Fruit fly (Drosophila melanogaster): ENCODE measurements around the gene Hel89B.
A peak's percentile ranks its signal among the peaks of the same experiment; 100 is the strongest.

Gene Hel89B

DNA sequence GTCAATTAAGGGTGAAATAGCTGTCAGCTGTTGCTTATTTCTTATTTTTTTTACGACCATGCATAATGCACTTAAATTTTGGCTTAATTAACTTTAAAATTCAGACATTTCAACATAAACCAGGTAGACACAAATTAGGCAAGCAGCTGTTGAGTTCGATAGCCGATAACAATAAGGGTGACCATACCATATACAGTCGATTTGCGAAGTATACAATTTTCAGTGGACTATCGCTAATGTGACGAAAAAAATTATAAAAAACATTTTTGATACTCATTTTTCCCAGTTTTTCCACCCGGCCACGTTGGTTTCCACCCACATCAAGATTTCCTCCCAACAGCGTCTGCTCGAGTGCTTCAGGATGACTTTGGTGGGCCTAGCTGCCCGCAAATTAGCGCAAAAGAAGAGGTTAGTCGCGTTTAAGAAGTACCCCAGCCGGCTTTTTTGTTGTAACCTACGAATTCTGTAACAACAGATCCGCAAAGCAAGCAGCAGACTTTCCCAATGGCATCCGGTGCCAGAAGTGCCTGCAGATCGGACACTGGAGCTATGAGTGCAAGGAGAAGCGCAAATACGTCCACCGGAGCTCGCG lies 9.3 kb upstream of the Hel89B start, which contains the start of the genes CG4287 and CG5516 (continued):
- no peak for TF ChIP-seq scrt (GFP tag; optimal IDR thresholded peaks at IDR 0.05)
- TF ChIP-seq CG31388 (GFP tag; optimal IDR thresholded peaks at IDR 0.05) = no peak
- no peak for TF ChIP-seq vvl (GFP tag; IDR thresholded peaks at IDR 0.05)
- no peak for TF ChIP-seq CG13894 (tag; optimal IDR thresholded peaks at IDR 0.05)
- TF ChIP-seq Mad (GFP tag; optimal IDR thresholded peaks at IDR 0.05) = no peak
- TF ChIP-seq CG13775 (GFP tag; optimal IDR thresholded peaks at IDR 0.05) = no peak
- TF ChIP-seq row (GFP tag; IDR thresholded peaks at IDR 0.05) = peak; percentile 15; the same call in 1 of the 3 replicates
- no peak for TF ChIP-seq CG2202 (tag; optimal IDR thresholded peaks at IDR 0.05)
- no peak for TF ChIP-seq CG17568 (GFP tag; optimal IDR thresholded peaks at IDR 0.05)
- no peak for TF ChIP-seq croc (GFP tag; conservative IDR thresholded peaks at IDR 0.05)
- TF ChIP-seq CG13296 (GFP tag; optimal IDR thresholded peaks at IDR 0.05) = no peak
- TF ChIP-seq inv (GFP tag; IDR thresholded peaks at IDR 0.05; ENCODE audit: partially characterized antibody) = no peak
- no peak for TF ChIP-seq pb (GFP tag; optimal IDR thresholded peaks at IDR 0.05)
- TF ChIP-seq ttk (GFP tag; IDR thresholded peaks at IDR 0.05) = no peak
- no peak for TF ChIP-seq Abd-B (GFP tag; optimal IDR thresholded peaks at IDR 0.05)
- no peak for TF ChIP-seq CG18476 (GFP tag; optimal IDR thresholded peaks at IDR 0.05)
- no peak for TF ChIP-seq CG18764 (GFP tag; optimal IDR thresholded peaks at IDR 0.05)
- TF ChIP-seq B-H2 (GFP tag; optimal IDR thresholded peaks at IDR 0.05) = no peak
- TF ChIP-seq repo (GFP tag; optimal IDR thresholded peaks at IDR 0.05) = no peak
- no peak for TF ChIP-seq fd102C (GFP tag; optimal IDR thresholded peaks at IDR 0.05)
- no peak for TF ChIP-seq schlank (tag; optimal IDR thresholded peaks at IDR 0.05)
- no peak for TF ChIP-seq CG31441 (GFP tag; IDR thresholded peaks at IDR 0.05)
- no peak for TF ChIP-seq pnt (GFP tag; optimal IDR thresholded peaks at IDR 0.05)
- TF ChIP-seq unpg (GFP tag; optimal IDR thresholded peaks at IDR 0.05) = no peak
- TF ChIP-seq twi (tag; optimal IDR thresholded peaks at IDR 0.05) = no peak
- no peak for TF ChIP-seq CG4424 (GFP tag; optimal IDR thresholded peaks at IDR 0.05)
- no peak for TF ChIP-seq ems (GFP tag; optimal IDR thresholded peaks at IDR 0.05)
- no peak for TF ChIP-seq MTF-1 (GFP tag; optimal IDR thresholded peaks at IDR 0.05; ENCODE audit: borderline replicate concordance)
- TF ChIP-seq nau (GFP tag; optimal IDR thresholded peaks at IDR 0.05) = no peak
- no peak for TF ChIP-seq CG11695 (GFP tag; IDR thresholded peaks at IDR 0.05)
- TF ChIP-seq dmrt99B (tag; optimal IDR thresholded peaks at IDR 0.05) = no peak
- TF ChIP-seq dm (GFP tag; optimal IDR thresholded peaks at IDR 0.05) = no peak
- TF ChIP-seq CG34376 (GFP tag; optimal IDR thresholded peaks at IDR 0.05) = no peak
- TF ChIP-seq Awh (GFP tag; IDR thresholded peaks at IDR 0.05) = no peak
- TF ChIP-seq ash1 (GFP tag; optimal IDR thresholded peaks at IDR 0.05) = no peak
- peak; percentile 13 for TF ChIP-seq CG12659 (GFP tag; optimal IDR thresholded peaks at IDR 0.05)
- no peak for TF ChIP-seq sisA (GFP tag; IDR thresholded peaks at IDR 0.05)
- TF ChIP-seq Meics (GFP tag; optimal IDR thresholded peaks at IDR 0.05) = no peak
- peak; percentile 52 for TF ChIP-seq Vsx1 (GFP tag; optimal IDR thresholded peaks at IDR 0.05)
- no peak for TF ChIP-seq NfI (GFP tag; optimal IDR thresholded peaks at IDR 0.05)
- TF ChIP-seq dan (GFP tag; IDR thresholded peaks at IDR 0.05) = no peak
- TF ChIP-seq CG13123 (GFP tag; optimal IDR thresholded peaks at IDR 0.05) = no peak
- no peak for TF ChIP-seq Hand (GFP tag; optimal IDR thresholded peaks at IDR 0.05)
- no peak for TF ChIP-seq Usf (GFP tag; optimal IDR thresholded peaks at IDR 0.05)
- no peak for TF ChIP-seq chif (GFP tag; optimal IDR thresholded peaks at IDR 0.05)
- no peak for TF ChIP-seq CG17186 (GFP tag; optimal IDR thresholded peaks at IDR 0.05)
- no peak for TF ChIP-seq CG14710 (tag; optimal IDR thresholded peaks at IDR 0.05)
- no peak for TF ChIP-seq CG11504 (tag; optimal IDR thresholded peaks at IDR 0.05)
- no peak for TF ChIP-seq CG3065 (GFP tag; optimal IDR thresholded peaks at IDR 0.05)
- no peak for TF ChIP-seq CG16863 (GFP tag; optimal IDR thresholded peaks at IDR 0.05)
- TF ChIP-seq Dp (GFP tag; optimal IDR thresholded peaks at IDR 0.05) = peak; percentile 24
